Fruit fly (Drosophila melanogaster) whole organism, embryonic: ENCODE results near the gene MESR3.

Source experiments
- Atf6 ChIP-seq: fragments of 200-800 bp; sonication (Bioruptor generic); IDR thresholded peaks from 2 replicates; pipeline ENCODE4 v1.3.6; 2022; ENCODE audit warnings: missing biosample characterization, missing genetic modification characterization
- CG10565 ChIP-seq: fragments of 200-800 bp; sonication (Bioruptor generic); optimal IDR thresholded peaks from 3 replicates; lab custom pipeline; 2016; ENCODE audit warnings: missing biosample characterization, mild to moderate bottlenecking, missing genetic modification characterization
- CG10979 ChIP-seq: fragments of 200-800 bp; sonication (Bioruptor generic); optimal IDR thresholded peaks from 2 replicates; lab custom pipeline; 2018; ENCODE audit warnings: missing biosample characterization, mild to moderate bottlenecking, missing genetic modification characterization, moderate library complexity
- CG12104 ChIP-seq: fragments of 200-800 bp; sonication (Bioruptor generic); optimal IDR thresholded peaks from 3 replicates; lab custom pipeline; 2016; ENCODE audit warnings: missing biosample characterization, missing genetic modification characterization
- CG1647 ChIP-seq: fragments of 200-800 bp; sonication (Bioruptor generic); optimal IDR thresholded peaks from 3 replicates; lab custom pipeline; 2016; ENCODE audit warnings: missing biosample characterization, missing genetic modification characterization
- CG17612 ChIP-seq: fragments of 200-800 bp; sonication (Bioruptor generic); IDR thresholded peaks from 2 replicates; pipeline ENCODE4 v1.3.6; 2022; ENCODE audit warnings: missing biosample characterization, missing genetic modification characterization
- CG1792 ChIP-seq: fragments of 200-800 bp; sonication (Bioruptor generic); optimal IDR thresholded peaks from 2 replicates; lab custom pipeline; 2016; ENCODE audit warnings: missing biosample characterization, missing genetic modification characterization
- CG18764 ChIP-seq: fragments of 200-800 bp; sonication (Bioruptor generic); optimal IDR thresholded peaks from 3 replicates; lab custom pipeline; 2016; ENCODE audit warnings: missing biosample characterization, missing genetic modification characterization
- CG2202 ChIP-seq: fragments of 200-800 bp; sonication (Bioruptor generic); optimal IDR thresholded peaks from 2 replicates; lab custom pipeline; 2018; ENCODE audit warnings: missing biosample characterization, mild to moderate bottlenecking, missing genetic modification characterization
- CG2678 ChIP-seq: fragments of 200-800 bp; sonication (Bioruptor generic); optimal IDR thresholded peaks from 3 replicates; lab custom pipeline; 2019; ENCODE audit warnings: missing biosample characterization, mild to moderate bottlenecking, missing genetic modification characterization, moderate library complexity
- CG2712 ChIP-seq: fragments of 200-800 bp; optimal IDR thresholded peaks from 3 replicates; lab custom pipeline; 2019; ENCODE audit warnings: missing biosample characterization, mild to moderate bottlenecking, missing genetic modification characterization, moderate library complexity
- CG31224 ChIP-seq: fragments of 200-800 bp; sonication (Bioruptor generic); IDR thresholded peaks from 2 replicates; pipeline ENCODE4 v1.3.6; 2022; ENCODE audit warnings: missing biosample characterization, missing genetic modification characterization
- CG31388 ChIP-seq: fragments of 200-800 bp; sonication (Bioruptor generic); optimal IDR thresholded peaks from 2 replicates; lab custom pipeline; 2016; ENCODE audit warnings: missing biosample characterization, missing genetic modification characterization
- CG3726 ChIP-seq: fragments of 200-800 bp; sonication (Bioruptor generic); IDR thresholded peaks from 3 replicates; pipeline ENCODE4, ENCODE4 v1.3.6; 2022; ENCODE audit warnings: missing biosample characterization, missing genetic modification characterization
- CG4820 ChIP-seq: fragments of 200-800 bp; sonication (Bioruptor generic); optimal IDR thresholded peaks from 3 replicates; lab custom pipeline; 2016; ENCODE audit warnings: missing biosample characterization, missing genetic modification characterization
- CG6254 ChIP-seq: fragments of 200-800 bp; sonication (Bioruptor generic); optimal IDR thresholded peaks from 3 replicates; lab custom pipeline; 2017; ENCODE audit warnings: mild to moderate bottlenecking, missing biosample characterization, missing genetic modification reagents, missing genetic modification characterization
- CG6683 ChIP-seq: fragments of 200-800 bp; sonication (Bioruptor generic); optimal IDR thresholded peaks from 2 replicates; lab custom pipeline; 2017; ENCODE audit warnings: missing biosample characterization, mild to moderate bottlenecking, missing genetic modification characterization, missing genetic modification reagents
- CG7357 ChIP-seq: fragments of 200-800 bp; sonication (Bioruptor generic); IDR thresholded peaks from 3 replicates; pipeline ENCODE4 v1.3.6; 2022; ENCODE audit warnings: missing biosample characterization, missing genetic modification characterization
- CG7928 ChIP-seq: fragments of 200-800 bp; sonication (Bioruptor generic); optimal IDR thresholded peaks from 2 replicates; lab custom pipeline; 2017; ENCODE audit warnings: missing biosample characterization, mild to moderate bottlenecking, missing genetic modification characterization
- CG8765 ChIP-seq: fragments of 200-800 bp; sonication (Bioruptor generic); IDR thresholded peaks from 2 replicates; pipeline ENCODE4 v1.3.6; 2022; ENCODE audit warnings: missing biosample characterization, missing genetic modification characterization
- CG9932 ChIP-seq: fragments of 200-800 bp; sonication (Bioruptor generic); IDR thresholded peaks from 2 replicates; pipeline ENCODE4 v1.3.6; 2022; ENCODE audit warnings: missing biosample characterization, missing genetic modification characterization
- CoRest ChIP-seq: fragments of 200-800 bp; sonication (Bioruptor generic); optimal IDR thresholded peaks from 3 replicates; lab custom pipeline; 2018; ENCODE audit warnings: missing biosample characterization, mild to moderate bottlenecking, missing genetic modification characterization, moderate library complexity
- Fer2 ChIP-seq: fragments of 200-800 bp; sonication (Bioruptor generic); optimal IDR thresholded peaks from 2 replicates; lab custom pipeline; 2018; ENCODE audit warnings: missing biosample characterization, mild to moderate bottlenecking, missing genetic modification characterization, moderate library complexity
- GATAe ChIP-seq: fragments of 200-800 bp; sonication (Bioruptor generic); conservative IDR thresholded peaks from 2 replicates; pipeline ENCODE4 v1.3.6; 2022; ENCODE audit warnings: missing biosample characterization, missing genetic modification characterization
- Gsc ChIP-seq: fragments of 200-800 bp; sonication (Bioruptor generic); IDR thresholded peaks from 2 replicates; pipeline ENCODE4 v1.3.6; 2022; ENCODE audit warnings: missing biosample characterization, missing genetic modification characterization
- HLH3B ChIP-seq: fragments of 200-800 bp; sonication (Bioruptor generic); IDR thresholded peaks from 2 replicates; pipeline ENCODE4 v1.3.6; 2022; ENCODE audit warnings: missing biosample characterization, missing genetic modification characterization
- Hand ChIP-seq: fragments of 200-800 bp; sonication (Bioruptor generic); optimal IDR thresholded peaks from 2 replicates; lab custom pipeline; 2017; ENCODE audit warnings: mild to moderate bottlenecking, missing biosample characterization, missing genetic modification reagents, missing genetic modification characterization
- HmgZ ChIP-seq: fragments of 200-800 bp; sonication (Bioruptor generic); optimal IDR thresholded peaks from 2 replicates; lab custom pipeline; 2018; ENCODE audit warnings: missing biosample characterization, mild to moderate bottlenecking, missing genetic modification characterization
- Hmx ChIP-seq: fragments of 200-800 bp; sonication (Bioruptor generic); optimal IDR thresholded peaks from 2 replicates; lab custom pipeline; 2016; ENCODE audit warnings: missing biosample characterization, missing genetic modification characterization
- Kr ChIP-seq: fragments of 200-800 bp; sonication (Bioruptor generic); optimal IDR thresholded peaks from 2 replicates; lab custom pipeline; 2017; ENCODE audit warnings: missing biosample characterization, mild to moderate bottlenecking, missing genetic modification characterization
- Lhr ChIP-seq: fragments of 200-800 bp; sonication (Bioruptor generic); optimal IDR thresholded peaks from 3 replicates; lab custom pipeline; 2017; ENCODE audit warnings: mild to moderate bottlenecking, missing biosample characterization, missing genetic modification reagents, missing genetic modification characterization
- Opbp ChIP-seq: fragments of 200-800 bp; sonication (Bioruptor generic); IDR thresholded peaks from 3 replicates; pipeline ENCODE4 v1.3.6; 2022; ENCODE audit warnings: missing biosample characterization, missing genetic modification characterization; ENCODE audit not compliant: partially characterized antibody
- Ravus ChIP-seq: fragments of 200-800 bp; sonication (Bioruptor generic); IDR thresholded peaks from 2 replicates; pipeline ENCODE4 v1.3.6; 2022; ENCODE audit warnings: missing biosample characterization, missing genetic modification characterization
- bbx ChIP-seq: fragments of 200-800 bp; sonication (Bioruptor generic); IDR thresholded peaks from 2 replicates; pipeline ENCODE4 v1.3.6; 2022; ENCODE audit warnings: missing biosample characterization, missing genetic modification characterization; ENCODE audit not compliant: partially characterized antibody
- dan ChIP-seq: fragments of 200-800 bp; sonication (Bioruptor generic); IDR thresholded peaks from 2 replicates; pipeline ENCODE4 v1.3.6; 2022; ENCODE audit warnings: missing biosample characterization, missing genetic modification characterization
- danr ChIP-seq: fragments of 200-800 bp; sonication (Bioruptor generic); IDR thresholded peaks from 2 replicates; pipeline ENCODE4 v1.3.6; 2022; ENCODE audit warnings: missing biosample characterization, missing genetic modification characterization
- esg ChIP-seq: fragments of 200-800 bp; sonication (Bioruptor generic); conservative IDR thresholded peaks from 2 replicates; pipeline ENCODE4 v1.3.6; 2022; ENCODE audit warnings: missing biosample characterization, missing genetic modification characterization
- gcm ChIP-seq: fragments of 200-800 bp; sonication (Bioruptor generic); optimal IDR thresholded peaks from 2 replicates; lab custom pipeline; 2019; ENCODE audit warnings: missing biosample characterization, mild to moderate bottlenecking, missing genetic modification characterization, moderate library complexity
- grau ChIP-seq: fragments of 200-800 bp; optimal IDR thresholded peaks from 3 replicates; lab custom pipeline; 2019; ENCODE audit warnings: missing biosample characterization, mild to moderate bottlenecking, missing genetic modification characterization, moderate library complexity
- hb ChIP-seq: fragments of 200-800 bp; sonication (Bioruptor generic); IDR thresholded peaks from 3 replicates; pipeline ENCODE4 v1.3.6; 2022; ENCODE audit warnings: missing biosample characterization, missing genetic modification characterization; ENCODE audit not compliant: partially characterized antibody
- ken ChIP-seq: fragments of 200-800 bp; sonication (Bioruptor generic); IDR thresholded peaks from 3 replicates; pipeline ENCODE4 v1.3.6; 2022; ENCODE audit warnings: missing biosample characterization, missing genetic modification characterization
- klu ChIP-seq: fragments of 200-800 bp; sonication (Bioruptor generic); IDR thresholded peaks from 2 replicates; pipeline ENCODE4 v1.3.6; 2022; ENCODE audit warnings: missing biosample characterization, missing genetic modification characterization
- lab ChIP-seq: fragments of 200-800 bp; sonication (Bioruptor generic); optimal IDR thresholded peaks from 3 replicates; lab custom pipeline; 2017; ENCODE audit warnings: missing biosample characterization, missing genetic modification characterization, mild to moderate bottlenecking, moderate library complexity, missing genetic modification reagents
- lilli ChIP-seq: fragments of 200-800 bp; sonication (Bioruptor generic); optimal IDR thresholded peaks from 3 replicates; lab custom pipeline; 2016; ENCODE audit warnings: missing biosample characterization, missing genetic modification characterization
- oc ChIP-seq: fragments of 200-800 bp; sonication (Bioruptor generic); optimal IDR thresholded peaks from 2 replicates; lab custom pipeline; 2018; ENCODE audit warnings: missing biosample characterization, mild to moderate bottlenecking, missing genetic modification characterization, moderate library complexity
- p53 ChIP-seq: fragments of 200-800 bp; sonication (Bioruptor generic); optimal IDR thresholded peaks from 2 replicates; lab custom pipeline; 2016; ENCODE audit warnings: missing biosample characterization, missing genetic modification characterization
- pho ChIP-seq: fragments of 200-800 bp; sonication (Bioruptor generic); optimal IDR thresholded peaks from 2 replicates; lab custom pipeline; 2016; ENCODE audit warnings: missing biosample characterization, missing genetic modification characterization
- pita ChIP-seq: fragments of 200-800 bp; sonication (Bioruptor generic); optimal IDR thresholded peaks from 2 replicates; lab custom pipeline; 2017; ENCODE audit warnings: missing biosample characterization, mild to moderate bottlenecking, missing genetic modification characterization
- shn ChIP-seq: fragments of 200-800 bp; sonication (Bioruptor generic); optimal IDR thresholded peaks from 3 replicates; lab custom pipeline; 2016; ENCODE audit warnings: missing biosample characterization, missing genetic modification characterization
- sqz ChIP-seq: fragments of 200-800 bp; sonication (Bioruptor generic); optimal IDR thresholded peaks from 3 replicates; lab custom pipeline; 2018; ENCODE audit warnings: missing biosample characterization, mild to moderate bottlenecking, missing genetic modification characterization
- vfl ChIP-seq: fragments of 200-800 bp; sonication (Bioruptor generic); optimal IDR thresholded peaks from 2 replicates; lab custom pipeline; 2016; ENCODE audit warnings: missing biosample characterization, missing genetic modification characterization
- zf30C ChIP-seq: fragments of 200-800 bp; sonication (Bioruptor generic); optimal IDR thresholded peaks from 3 replicates; lab custom pipeline; 2018; ENCODE audit warnings: missing biosample characterization, mild to moderate bottlenecking, missing genetic modification characterization

MESR3 gene

DNA sequence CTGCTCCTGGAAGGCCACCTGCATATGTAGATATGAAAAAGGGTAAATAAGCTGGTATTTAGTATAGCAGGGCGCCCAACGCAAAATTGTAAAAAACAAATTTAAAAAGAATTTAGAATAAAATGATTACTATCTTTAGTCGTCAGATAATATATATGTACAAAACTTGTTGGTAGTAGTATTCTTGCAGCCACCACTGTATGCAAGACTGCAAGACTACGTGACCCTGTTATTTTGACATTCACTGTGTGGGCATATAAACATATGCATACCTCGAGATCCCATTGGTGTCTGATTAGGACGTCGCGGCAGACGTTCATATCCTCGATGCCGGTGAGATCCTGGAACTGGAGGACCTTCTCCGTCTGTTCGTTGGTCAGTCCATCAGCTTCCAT is 90.8 kb downstream of the MESR3 start (continued):
- TF ChIP-seq GATAe = no peak
- TF ChIP-seq Hand (GFP tag; lab: Kevin White, UChicago) = no peak
- TF ChIP-seq Lhr = no peak
- TF ChIP-seq grau (tag; lab: Kevin White, UChicago) = peak; percentile 8
- no peak for TF ChIP-seq HmgZ
- TF ChIP-seq gcm (GFP tag; lab: Kevin White, UChicago) = no peak
- no peak for TF ChIP-seq zf30C (GFP tag; lab: Kevin White, UChicago)
- no peak for TF ChIP-seq CG3726
- TF ChIP-seq CG2712 = peak; percentile 4
- TF ChIP-seq CG10565 (GFP tag; lab: Kevin White, UChicago) = no peak
- TF ChIP-seq Atf6 (GFP tag; lab: Robert Waterston, UW) = no peak; the same call in 1 of the 2 replicates
- no peak for TF ChIP-seq CG1792 (GFP tag; lab: Kevin White, UChicago)
- no peak for TF ChIP-seq danr
- TF ChIP-seq CG4820 (GFP tag; lab: Kevin White, UChicago) = no peak
- TF ChIP-seq CG17612 (GFP tag; lab: Robert Waterston, UW) = no peak
- no peak for TF ChIP-seq CG7928 (GFP tag; lab: Kevin White, UChicago)
- peak; percentile 20 for TF ChIP-seq CG2678 (tag; lab: Kevin White, UChicago)
- no peak for TF ChIP-seq pita (GFP tag; lab: Kevin White, UChicago)
- TF ChIP-seq lilli = peak; percentile 41
- TF ChIP-seq CG18764 = no peak
- TF ChIP-seq sqz (GFP tag; lab: Kevin White, UChicago) = no peak
- TF ChIP-seq Hmx (GFP tag; lab: Kevin White, UChicago) = no peak
- no peak for TF ChIP-seq bbx (GFP tag; lab: Robert Waterston, UW)
- TF ChIP-seq CG31224 (GFP tag; lab: Robert Waterston, UW) = no peak
- TF ChIP-seq ken (GFP tag; lab: Robert Waterston, UW) = no peak; the same call in 2 of the 3 replicates
- TF ChIP-seq lab = peak; percentile 13
- no peak for TF ChIP-seq CG6254 (GFP tag; lab: Kevin White, UChicago)
- TF ChIP-seq Fer2 (tag; lab: Kevin White, UChicago) = no peak
- no peak for TF ChIP-seq oc
- peak; percentile 16 for TF ChIP-seq vfl (GFP tag; lab: Kevin White, UChicago)
- TF ChIP-seq Opbp (GFP tag; lab: Robert Waterston, UW) = no peak
- peak; percentile 53 for TF ChIP-seq CG9932
- TF ChIP-seq CG12104 = no peak
- no peak for TF ChIP-seq Gsc
- no peak for TF ChIP-seq CG31388 (GFP tag; lab: Kevin White, UChicago)
- no peak for TF ChIP-seq Kr (GFP tag; lab: Kevin White, UChicago)
- no peak for TF ChIP-seq Ravus (GFP tag; lab: Robert Waterston, UW)
- TF ChIP-seq esg (GFP tag; lab: Robert Waterston, UW) = no peak
- no peak for TF ChIP-seq CG2202
- TF ChIP-seq CG8765 (GFP tag; lab: Robert Waterston, UW) = no peak
- TF ChIP-seq CG7357 (GFP tag; lab: Robert Waterston, UW) = no peak
- TF ChIP-seq pho (GFP tag; lab: Kevin White, UChicago) = peak; percentile 37
- TF ChIP-seq p53 (GFP tag; lab: Kevin White, UChicago) = no peak
- TF ChIP-seq CoRest = no peak
- TF ChIP-seq hb (GFP tag; lab: Robert Waterston, UW) = no peak
- TF ChIP-seq CG6683 = no peak
- no peak; the same call in 1 of the 2 replicates for TF ChIP-seq HLH3B
- TF ChIP-seq dan (GFP tag; lab: Robert Waterston, UW) = no peak
- no peak for TF ChIP-seq klu (GFP tag; lab: Robert Waterston, UW)
- peak; percentile 15 for TF ChIP-seq CG1647 (GFP tag; lab: Kevin White, UChicago)
- TF ChIP-seq shn = no peak
- no peak for TF ChIP-seq CG10979
